Worm (Caenorhabditis elegans) whole organism, L1 larva: ENCODE results near the gene epg-6.

ENCODE experiments used
- C04F5.9 ChIP-seq: sonication (generic microtip); optimal IDR thresholded peaks from 2 replicates; lab custom pipeline; 2016; ENCODE audit warnings: missing genetic modification characterization, missing compliant biosample characterization
- C34B4.2 ChIP-seq: sonication (generic microtip); optimal IDR thresholded peaks from 2 replicates; lab custom pipeline; 2017; ENCODE audit warnings: mild to moderate bottlenecking, missing genetic modification characterization, missing compliant biosample characterization
- F16B12.6 ChIP-seq: fragments of 150-350 bp; optimal IDR thresholded peaks from 2 replicates; lab custom pipeline; 2014; ENCODE audit warnings: missing biosample characterization, missing genetic modification characterization
- Y116A8C.19 ChIP-seq: sonication (generic microtip); optimal IDR thresholded peaks from 2 replicates; lab custom pipeline; 2016; ENCODE audit warnings: missing compliant biosample characterization, missing genetic modification characterization, borderline replicate concordance
- alr-1 ChIP-seq: fragments of 200-800 bp; sonication (Bioruptor generic); optimal IDR thresholded peaks from 2 replicates; lab custom pipeline; 2018; ENCODE audit warnings: borderline replicate concordance, mild to moderate bottlenecking, missing genetic modification characterization, missing compliant biosample characterization
- ama-1 ChIP-seq: fragments of 150-350 bp; optimal IDR thresholded peaks from 2 replicates; lab custom pipeline; 2014
- blmp-1 ChIP-seq: fragments of 150-350 bp; optimal IDR thresholded peaks from 2 replicates; lab custom pipeline; 2014; ENCODE audit warnings: missing biosample characterization, missing genetic modification characterization
- ceh-63 ChIP-seq: fragments of 200-800 bp; sonication (Bioruptor generic); optimal IDR thresholded peaks from 2 replicates; lab custom pipeline; 2018; ENCODE audit warnings: mild to moderate bottlenecking, missing genetic modification characterization, missing compliant biosample characterization
- ceh-82 ChIP-seq, 3 experiments: fragments of 150-350 bp in 1 of 3; sonication (generic microtip) in 2 of 3; optimal IDR thresholded peaks; 2 replicates each; lab custom pipeline; 2014 to 2017; ENCODE audit warnings: missing biosample characterization in 3 of 3, missing genetic modification characterization in 3 of 3
- efl-1 ChIP-seq, 4 experiments: fragments of 150-350 bp; optimal IDR thresholded peaks in 3 of 4; peaks in 1 of 4; 1 replicate in 1 of 4; 2 replicates in 3 of 4; lab custom pipeline; 2014; ENCODE audit warnings: missing biosample characterization in 2 of 4, missing genetic modification characterization in 2 of 4, missing genetic modification reagents in 2 of 4
- egl-27 ChIP-seq, 2 experiments: fragments of 150-350 bp in 1 of 2; sonication (generic microtip); optimal IDR thresholded peaks; 3 replicates each; lab custom pipeline; 2017 to 2018; ENCODE audit warnings: missing biosample characterization in 2 of 2, missing genetic modification characterization in 2 of 2, missing genetic modification reagents in 2 of 2
- elt-2 ChIP-seq: sonication (generic microtip); optimal IDR thresholded peaks from 2 replicates; lab custom pipeline; 2016; ENCODE audit warnings: missing genetic modification characterization, mild to moderate bottlenecking, inconsistent platforms, missing compliant biosample characterization, missing genetic modification reagents
- elt-3 ChIP-seq, 6 experiments: fragments of 150-350 bp in 1 of 6; sonication (generic microtip); optimal IDR thresholded peaks; 2 replicates each; lab custom pipeline; 2017 to 2018; ENCODE audit warnings: missing biosample characterization in 6 of 6, missing genetic modification characterization in 6 of 6, inconsistent platforms in 1 of 6
- ets-5 ChIP-seq: fragments of 200-800 bp; sonication (Bioruptor generic); IDR thresholded peaks from 2 replicates; pipeline ENCODE4 v1.3.6; 2022; ENCODE audit warnings: missing genetic modification characterization, missing compliant biosample characterization
- fkh-10 ChIP-seq: sonication (generic microtip); optimal IDR thresholded peaks from 2 replicates; lab custom pipeline; 2017; ENCODE audit warnings: missing biosample characterization, missing genetic modification reagents, missing genetic modification characterization
- fos-1 ChIP-seq: fragments of 150-350 bp; optimal IDR thresholded peaks from 2 replicates; lab custom pipeline; 2014; ENCODE audit warnings: missing biosample characterization, missing genetic modification characterization
- grh-1 ChIP-seq: fragments of 200-800 bp; sonication (Bioruptor generic); IDR thresholded peaks from 2 replicates; pipeline ENCODE4 v1.3.6; 2022; ENCODE audit warnings: missing genetic modification reagents, missing genetic modification characterization, missing compliant biosample characterization
- hlh-4 ChIP-seq: sonication (generic microtip); optimal IDR thresholded peaks from 2 replicates; lab custom pipeline; 2016; ENCODE audit warnings: mild to moderate bottlenecking, missing genetic modification characterization, missing compliant biosample characterization
- irx-1 ChIP-seq: sonication (generic microtip); optimal IDR thresholded peaks from 2 replicates; lab custom pipeline; 2016; ENCODE audit warnings: missing genetic modification characterization, missing compliant biosample characterization
- jun-1 ChIP-seq: fragments of 150-350 bp; optimal IDR thresholded peaks from 2 replicates; lab custom pipeline; 2014; ENCODE audit warnings: missing biosample characterization, missing genetic modification reagents, missing genetic modification characterization
- lin-14 ChIP-seq: fragments of 200-800 bp; sonication (Bioruptor generic); optimal IDR thresholded peaks from 2 replicates; lab custom pipeline; 2018; ENCODE audit warnings: mild to moderate bottlenecking, missing genetic modification characterization, moderate library complexity, missing compliant biosample characterization
- lin-35 ChIP-seq, 2 experiments: fragments of 150-350 bp; optimal IDR thresholded peaks; 2 replicates each; lab custom pipeline; 2014; ENCODE audit warnings: missing biosample characterization in 2 of 2, missing genetic modification characterization in 2 of 2, missing genetic modification reagents in 2 of 2
- lin-39 ChIP-seq: fragments of 150-350 bp; optimal IDR thresholded peaks from 2 replicates; lab custom pipeline; 2014; ENCODE audit warnings: missing biosample characterization, missing genetic modification reagents, missing genetic modification characterization
- lsy-2 ChIP-seq, 2 experiments: fragments of 150-350 bp; optimal IDR thresholded peaks; 2 replicates each; lab custom pipeline; 2014; ENCODE audit warnings: missing biosample characterization in 2 of 2, missing genetic modification characterization in 2 of 2
- mab-9 ChIP-seq: fragments of 200-800 bp; sonication (Bioruptor generic); IDR thresholded peaks from 2 replicates; pipeline ENCODE4 v1.3.6; 2022; ENCODE audit warnings: missing genetic modification reagents, missing genetic modification characterization, missing compliant biosample characterization
- mdl-1 ChIP-seq, 2 experiments: fragments of 150-350 bp; optimal IDR thresholded peaks; 2 replicates each; lab custom pipeline; 2014 to 2017; ENCODE audit warnings: missing biosample characterization in 2 of 2, missing genetic modification characterization in 2 of 2, inconsistent platforms in 1 of 2
- mep-1 ChIP-seq: fragments of 150-350 bp; optimal IDR thresholded peaks from 2 replicates; lab custom pipeline; 2014; ENCODE audit warnings: missing biosample characterization, missing genetic modification characterization
- nhr-11 ChIP-seq: fragments of 150-350 bp; optimal IDR thresholded peaks from 2 replicates; lab custom pipeline; 2014; ENCODE audit warnings: missing biosample characterization, missing genetic modification characterization
- nhr-19 ChIP-seq: fragments of 200-800 bp; sonication (Bioruptor generic); conservative IDR thresholded peaks from 2 replicates; pipeline ENCODE4 v1.3.6; 2022; ENCODE audit warnings: missing genetic modification characterization, missing compliant biosample characterization
- nhr-20 ChIP-seq: sonication (generic microtip); optimal IDR thresholded peaks from 2 replicates; lab custom pipeline; 2016; ENCODE audit warnings: mild to moderate bottlenecking, missing genetic modification characterization, missing compliant biosample characterization
- nhr-71 ChIP-seq: sonication (generic microtip); optimal IDR thresholded peaks from 2 replicates; lab custom pipeline; 2016; ENCODE audit warnings: mild to moderate bottlenecking, missing genetic modification characterization, moderate library complexity, missing compliant biosample characterization
- nhr-85 ChIP-seq: sonication (generic microtip); peaks from one replicate; lab custom pipeline; 2016; ENCODE audit warnings: missing genetic modification characterization, inconsistent platforms, missing compliant biosample characterization
- rnt-1 ChIP-seq: sonication (generic microtip); optimal IDR thresholded peaks from 2 replicates; lab custom pipeline; 2016; ENCODE audit warnings: mild to moderate bottlenecking, missing genetic modification characterization, moderate library complexity, missing compliant biosample characterization
- snpc-4 ChIP-seq: fragments of 150-350 bp; optimal IDR thresholded peaks from 2 replicates; lab custom pipeline; 2014; ENCODE audit warnings: missing biosample characterization, missing genetic modification characterization
- tlp-1 ChIP-seq: fragments of 150-350 bp; optimal IDR thresholded peaks from 2 replicates; lab custom pipeline; 2014; ENCODE audit warnings: missing biosample characterization, missing genetic modification characterization
- unc-130 ChIP-seq: fragments of 150-350 bp; optimal IDR thresholded peaks from 2 replicates; lab custom pipeline; 2017; ENCODE audit warnings: missing biosample characterization, missing genetic modification characterization, inconsistent platforms
- zag-1 ChIP-seq: fragments of 150-350 bp; optimal IDR thresholded peaks from 2 replicates; lab custom pipeline; 2014; ENCODE audit warnings: missing biosample characterization, missing genetic modification characterization
- ztf-4 ChIP-seq: fragments of 150-350 bp; optimal IDR thresholded peaks from 2 replicates; lab custom pipeline; 2014; ENCODE audit warnings: missing biosample characterization, missing genetic modification characterization

epg-6 gene

DNA sequence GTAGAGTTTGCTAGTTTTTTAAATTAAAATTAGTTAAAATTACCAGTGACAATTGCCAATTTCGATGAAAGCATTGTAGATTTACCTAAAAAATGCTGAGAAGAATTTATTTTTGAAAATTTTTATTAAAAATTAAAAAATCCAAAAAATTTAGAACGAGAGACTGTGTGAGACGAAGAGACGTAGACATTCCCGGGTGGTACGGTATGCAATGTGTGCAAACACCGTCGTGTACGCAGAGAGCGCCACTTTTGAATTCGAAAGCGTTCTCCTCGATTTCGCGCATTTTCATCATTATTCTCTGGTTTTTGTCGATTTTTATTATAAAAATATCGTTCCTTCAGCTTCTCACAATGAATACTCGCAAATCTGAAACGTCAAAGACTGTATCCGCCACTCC lies 42.8 kb upstream of the epg-6 start, which contains the start of the genes dhs-11 and orc-1 (continued):
- TF ChIP-seq rnt-1 (tag; lab: Kevin White, UChicago) (peak; percentile 57), lin-39 (peak; percentile 24), nhr-11 (tag; lab: Kevin White, UChicago) (no peak), alr-1 (no peak), zag-1 (tag; lab: Kevin White, UChicago) (no peak), mab-9 (no peak), hlh-4 (tag; lab: Kevin White, UChicago) (no peak)

DNA sequence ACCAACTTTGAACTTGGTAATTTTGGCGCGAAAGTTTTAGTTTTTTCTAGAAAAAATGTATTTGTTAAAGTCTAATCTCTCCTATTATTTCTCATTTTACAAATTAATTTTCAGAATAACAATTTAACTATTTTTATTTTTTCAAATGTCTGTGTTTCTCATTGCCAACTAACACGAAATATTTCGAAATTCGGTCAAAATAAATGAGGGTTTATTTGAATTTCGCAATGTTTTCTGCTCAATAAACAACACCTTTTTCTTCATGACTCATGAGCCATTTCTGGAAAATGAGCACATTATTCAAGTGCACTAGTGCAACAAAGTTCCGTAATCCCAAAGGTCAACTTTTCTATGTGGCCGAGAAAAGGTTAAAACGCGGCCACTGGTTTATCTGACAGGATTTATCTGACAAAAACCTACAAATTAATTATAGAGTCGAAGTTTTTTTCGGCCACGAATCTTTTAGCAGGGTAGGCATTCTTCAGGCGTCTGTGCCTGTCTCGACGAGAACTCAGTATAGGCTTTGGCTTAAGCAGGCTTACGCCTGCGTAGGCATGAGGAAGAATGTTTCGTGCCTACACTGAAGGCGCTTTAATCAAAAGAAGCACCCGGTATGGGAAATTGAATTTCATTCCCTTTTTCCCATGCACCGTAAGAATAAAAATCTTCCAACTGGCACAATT lies 38.5 kb upstream of the epg-6 start, which contains the start of gene Y39A1A.27:
Gene Y39A1A.27, plus strand, starts transcription at position 633 of the 683 bp plus-strand sequence.
- TF ChIP-seq ztf-4 (tag; lab: Kevin White, UChicago) (no peak), lsy-2 (tag; optimal IDR thresholded peaks at IDR 0.05; lab: Kevin White, UChicago) (peak in 1 of 2 experiments; percentile 7), ceh-82 (tag; optimal IDR thresholded peaks at IDR 0.05; lab: Kevin White, UChicago) (peak in 1 of 3 experiments; percentile 1)

- no peak for TF ChIP-seq unc-130 (tag; lab: Kevin White, UChicago)
- TF ChIP-seq nhr-71 = no peak
- TF ChIP-seq blmp-1 (tag; lab: Kevin White, UChicago) = peak; percentile 78
- no peak for TF ChIP-seq tlp-1 (tag; lab: Kevin White, UChicago)
Measured at ce11 chrIII:10637933-10638332, 37.9 kb upstream of the epg-6 start.

DNA sequence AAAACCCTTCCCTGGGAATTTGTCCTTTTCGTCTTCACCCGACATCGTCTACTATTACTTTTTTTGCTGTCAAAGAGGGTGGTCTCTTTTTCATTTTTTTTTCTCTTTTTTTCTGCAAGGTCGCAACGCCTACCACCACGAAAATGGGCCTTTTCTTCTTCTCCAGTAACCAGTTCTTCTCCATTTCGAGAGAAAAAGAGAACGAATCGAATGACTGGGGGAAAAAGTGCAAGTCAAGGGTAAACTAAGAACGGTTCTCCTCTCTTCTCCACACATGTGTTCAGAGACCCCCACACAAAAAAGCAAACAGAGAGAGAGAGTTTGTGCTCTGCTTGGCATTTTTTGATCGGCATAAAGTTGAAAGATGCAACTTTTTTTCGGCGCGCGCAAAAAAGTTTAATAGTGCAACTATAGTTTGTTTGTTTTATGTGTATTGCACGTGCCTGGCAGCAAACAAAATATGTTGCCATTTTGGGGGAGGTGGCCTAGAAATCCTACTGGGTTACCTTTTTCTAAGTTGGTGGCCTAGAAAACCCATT lies 36.6 kb upstream of the epg-6 start:
- TF ChIP-seq efl-1 (optimal IDR thresholded peaks at IDR 0.05; lab: Kevin White, UChicago) = peak in 1 of 2 experiments; percentile 0
- TF ChIP-seq efl-1 (GFP tag; optimal IDR thresholded peaks at IDR 0.05 in 1 of 2; lab: Kevin White, UChicago) = peak in 1 of 2 experiments; percentile 68
- TF ChIP-seq lin-14 (GFP tag; lab: Kevin White, UChicago) = peak; percentile 61
- no peak for TF ChIP-seq egl-27 (tag; optimal IDR thresholded peaks at IDR 0.05; lab: Kevin White, UChicago)
- TF ChIP-seq mep-1 = peak; percentile 12
- TF ChIP-seq blmp-1 (tag; lab: Kevin White, UChicago) = peak; percentile 72
- peak in 1 of 2 experiments; percentile 41 for TF ChIP-seq mdl-1 (tag; optimal IDR thresholded peaks at IDR 0.05; lab: Kevin White, UChicago)
- peak; percentile 7 for TF ChIP-seq nhr-71
- TF ChIP-seq nhr-20 (tag; lab: Kevin White, UChicago) = peak; percentile 23
- no peak for TF ChIP-seq ceh-82 (tag; optimal IDR thresholded peaks at IDR 0.05; lab: Kevin White, UChicago)
- TF ChIP-seq nhr-85 (tag; lab: Kevin White, UChicago) = peak; percentile 3
- no peak for TF ChIP-seq ceh-63 (GFP tag; lab: Kevin White, UChicago)

DNA sequence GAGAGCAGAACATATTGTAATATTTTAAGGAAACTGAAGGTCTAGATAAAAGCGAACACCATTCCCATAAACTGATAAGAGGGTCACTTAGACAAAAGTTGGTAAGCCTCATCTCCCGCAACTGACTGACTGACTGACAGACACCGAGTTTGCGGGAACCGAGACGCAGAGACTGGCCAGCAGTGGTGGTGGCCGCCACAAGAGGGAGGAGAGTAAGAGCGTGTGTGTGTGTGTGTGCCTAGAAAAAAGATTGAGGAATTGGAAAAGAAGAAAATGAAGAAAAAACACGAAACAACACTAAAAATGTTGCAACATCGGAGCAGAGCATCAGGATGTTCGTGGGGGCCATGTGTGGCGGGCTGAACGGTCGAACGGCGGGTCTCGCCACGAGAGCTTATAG lies 34.6 kb upstream of the epg-6 start:
- TF ChIP-seq snpc-4 (tag; lab: Kevin White, UChicago) (no peak), fos-1 (no peak), ets-5 (GFP tag; lab: Robert Waterston, UW) (no peak), rnt-1 (tag; lab: Kevin White, UChicago) (peak; percentile 51), jun-1 (tag; lab: Kevin White, UChicago) (no peak), efl-1 (optimal IDR thresholded peaks at IDR 0.05; lab: Kevin White, UChicago) (no peak), efl-1 (GFP tag; optimal IDR thresholded peaks at IDR 0.05 in 1 of 2; lab: Kevin White, UChicago) (peak in 1 of 2 experiments; percentile 53), ceh-82 (tag; optimal IDR thresholded peaks at IDR 0.05; lab: Kevin White, UChicago) (peak in 1 of 3 experiments; percentile 2)

DNA sequence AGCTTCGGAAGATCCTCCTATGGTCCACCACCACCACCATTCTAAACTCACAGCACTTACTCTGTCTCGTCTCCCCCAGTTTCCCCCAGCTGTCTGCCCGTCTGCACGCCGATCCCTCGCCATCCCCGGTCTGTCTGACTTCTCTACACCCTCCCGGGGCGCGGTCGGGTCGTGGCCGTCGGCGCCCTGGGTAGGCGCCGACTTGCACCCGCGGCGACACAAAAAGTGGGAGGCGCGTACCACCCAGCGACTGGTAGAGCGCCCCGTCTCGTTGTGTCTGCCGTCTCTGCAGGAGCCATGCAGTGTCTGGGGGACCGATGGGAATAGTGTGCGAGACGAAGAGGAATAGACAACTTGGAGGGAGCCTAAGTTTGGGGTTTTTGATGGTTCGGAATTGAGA lies 34.0 kb upstream of the epg-6 start:
- TF ChIP-seq ceh-63 (GFP tag; lab: Kevin White, UChicago) = no peak
- peak; percentile 68 for TF ChIP-seq nhr-11 (tag; lab: Kevin White, UChicago)
- TF ChIP-seq nhr-85 (tag; lab: Kevin White, UChicago) = peak; percentile 96
- TF ChIP-seq C34B4.2 = no peak
- no peak for TF ChIP-seq alr-1
- peak; percentile 86 for TF ChIP-seq grh-1 (GFP tag; lab: Robert Waterston, UW)
- peak; percentile 68 to 71 for TF ChIP-seq lin-35 (GFP tag; optimal IDR thresholded peaks at IDR 0.05; lab: Kevin White, UChicago)
- TF ChIP-seq irx-1 (tag; lab: Kevin White, UChicago) = peak; percentile 72
- TF ChIP-seq F16B12.6 (tag; lab: Kevin White, UChicago) = peak; percentile 64
- TF ChIP-seq Y116A8C.19 (tag; lab: Kevin White, UChicago) = no peak
- TF ChIP-seq ama-1 (lab: Kevin White, UChicago) = no peak
- TF ChIP-seq ceh-82 (tag; optimal IDR thresholded peaks at IDR 0.05; lab: Kevin White, UChicago) = peak; percentile 64 to 97 (median 89)
- peak; percentile 86 for TF ChIP-seq ztf-4 (tag; lab: Kevin White, UChicago)
- peak; percentile 94 for TF ChIP-seq nhr-71
- TF ChIP-seq C04F5.9 (tag; lab: Kevin White, UChicago) = peak; percentile 54
- peak; percentile 83 for TF ChIP-seq nhr-19
- TF ChIP-seq elt-2 (tag; lab: Kevin White, UChicago) = peak; percentile 67
- peak; percentile 60 to 75 for TF ChIP-seq egl-27 (tag; optimal IDR thresholded peaks at IDR 0.05; lab: Kevin White, UChicago)
- TF ChIP-seq fkh-10 (GFP tag; lab: Kevin White, UChicago) = peak; percentile 75
- TF ChIP-seq elt-3 (tag; optimal IDR thresholded peaks at IDR 0.05; lab: Kevin White, UChicago) = peak in 2 of 6 experiments; percentile 28 to 56
